Worm (Caenorhabditis elegans): Measurements from ENCODE around the gene F14H12.3.

ce11 chrX:4328816-4329215 lies 15.2 kb upstream of the F14H12.3 start, which contains the start of gene C24A8.5:
- TF ChIP-seq lin-38 (GFP tag; IDR thresholded peaks at IDR 0.05), result no peak
- TF ChIP-seq dmd-8 (GFP tag; IDR thresholded peaks at IDR 0.05), result no peak
- no peak for TF ChIP-seq hlh-11 (tag; optimal IDR thresholded peaks at IDR 0.05)
